Worm (Caenorhabditis elegans) whole organism, early embryonic: ENCODE results near the gene sre-55.

Source experiments
- B0310.2 ChIP-seq: sonication (generic microtip); optimal IDR thresholded peaks from 2 replicates; lab custom pipeline; 2016; ENCODE audit warnings: mild to moderate bottlenecking, missing genetic modification characterization, missing compliant biosample characterization
- F13C5.2 ChIP-seq: sonication (generic microtip); optimal IDR thresholded peaks from 2 replicates; lab custom pipeline; 2017; ENCODE audit warnings: mild to moderate bottlenecking, missing genetic modification characterization, inconsistent platforms, missing compliant biosample characterization
- aly-1 ChIP-seq: sonication (generic microtip); optimal IDR thresholded peaks from 2 replicates; lab custom pipeline; 2016; ENCODE audit warnings: missing genetic modification characterization, missing compliant biosample characterization
- ama-1 ChIP-seq: fragments of 150-350 bp; optimal IDR thresholded peaks from 2 replicates; lab custom pipeline; 2014
- flt-1 ChIP-seq: fragments of 200-800 bp; sonication (Bioruptor generic); IDR thresholded peaks from 2 replicates; pipeline ENCODE4 v1.3.6; 2022; ENCODE audit warnings: missing genetic modification characterization, missing compliant biosample characterization
- hnd-1 ChIP-seq: sonication (generic microtip); optimal IDR thresholded peaks from 2 replicates; lab custom pipeline; 2016; ENCODE audit warnings: missing genetic modification characterization, missing compliant biosample characterization
- pes-1 ChIP-seq: fragments of 200-800 bp; sonication (Bioruptor generic); IDR thresholded peaks from 2 replicates; pipeline ENCODE4 v1.3.6; 2022; ENCODE audit warnings: missing genetic modification reagents, missing genetic modification characterization, missing compliant biosample characterization
- scrt-1 ChIP-seq: fragments of 200-800 bp; sonication (Bioruptor generic); IDR thresholded peaks from 2 replicates; pipeline ENCODE4 v1.3.6; 2022; ENCODE audit warnings: missing genetic modification characterization, missing compliant biosample characterization
- tbx-11 ChIP-seq: fragments of 200-800 bp; sonication (Bioruptor generic); IDR thresholded peaks from 2 replicates; pipeline ENCODE4 v1.3.6; 2022; ENCODE audit warnings: missing genetic modification characterization, missing compliant biosample characterization
- tra-4 ChIP-seq: sonication (generic microtip); optimal IDR thresholded peaks from 2 replicates; lab custom pipeline; 2017; ENCODE audit warnings: missing genetic modification characterization, missing compliant biosample characterization

- TF ChIP-seq tra-4 (tag; lab: Kevin White, UChicago) (no peak), tbx-11 (GFP tag; lab: Robert Waterston, UW) (no peak), F13C5.2 (tag; lab: Kevin White, UChicago) (no peak), aly-1 (tag; lab: Kevin White, UChicago) (no peak), ama-1 (no peak), B0310.2 (tag; lab: Kevin White, UChicago) (no peak), pes-1 (GFP tag; lab: Robert Waterston, UW) (no peak), hnd-1 (tag; lab: Kevin White, UChicago) (no peak), scrt-1 (GFP tag; lab: Robert Waterston, UW) (no peak), flt-1 (no peak)
Measured at ce11 chrII:12335430-12335829, 6.3 kb downstream of the sre-55 start, which contains the start of gene sre-52.
